Fruit fly (Drosophila melanogaster) whole organism, embryonic: Measurements from ENCODE around the gene CG3634.

Experiments used
- Ada2b ChIP-seq: fragments of 200-800 bp; sonication (Bioruptor generic); IDR thresholded peaks from 2 replicates; pipeline ENCODE4 v1.3.6; 2022; ENCODE audit warnings: missing biosample characterization, missing genetic modification characterization
- Antp ChIP-seq: fragments of 200-800 bp; sonication (Bioruptor generic); optimal IDR thresholded peaks from 3 replicates; lab custom pipeline; 2016; ENCODE audit warnings: missing biosample characterization, missing genetic modification characterization
- Bgb ChIP-seq: fragments of 200-800 bp; sonication (Bioruptor generic); IDR thresholded peaks from 2 replicates; pipeline ENCODE4 v1.3.6; 2022; ENCODE audit warnings: missing biosample characterization, missing genetic modification characterization; ENCODE audit not compliant: partially characterized antibody
- CG11504 ChIP-seq: fragments of 200-800 bp; sonication (Bioruptor generic); optimal IDR thresholded peaks from 3 replicates; lab custom pipeline; 2019; ENCODE audit warnings: missing biosample characterization, mild to moderate bottlenecking, missing genetic modification characterization, moderate library complexity
- CG12236 ChIP-seq: fragments of 200-800 bp; sonication (Bioruptor generic); optimal IDR thresholded peaks from 2 replicates; lab custom pipeline; 2016; ENCODE audit warnings: missing biosample characterization, missing genetic modification characterization
- CG12299 ChIP-seq: fragments of 200-800 bp; sonication (Bioruptor generic); optimal IDR thresholded peaks from 2 replicates; lab custom pipeline; 2018; ENCODE audit warnings: missing biosample characterization, mild to moderate bottlenecking, missing genetic modification characterization
- CG1233 ChIP-seq: fragments of 200-800 bp; sonication (Bioruptor generic); optimal IDR thresholded peaks from 4 replicates; lab custom pipeline; 2018; ENCODE audit warnings: missing biosample characterization, mild to moderate bottlenecking, missing genetic modification characterization
- CG13624 ChIP-seq: fragments of 200-800 bp; sonication (Bioruptor generic); optimal IDR thresholded peaks from 2 replicates; lab custom pipeline; 2016; ENCODE audit warnings: missing biosample characterization, missing genetic modification characterization
- CG15479 ChIP-seq: fragments of 200-800 bp; sonication (Bioruptor generic); optimal IDR thresholded peaks from 3 replicates; lab custom pipeline; 2019; ENCODE audit warnings: missing biosample characterization, mild to moderate bottlenecking, missing genetic modification characterization, moderate library complexity
- CG17385 ChIP-seq: fragments of 200-800 bp; sonication (Bioruptor generic); optimal IDR thresholded peaks from 3 replicates; lab custom pipeline; 2018; ENCODE audit warnings: missing biosample characterization, mild to moderate bottlenecking, missing genetic modification characterization
- CG17568 ChIP-seq: fragments of 200-800 bp; sonication (Bioruptor generic); optimal IDR thresholded peaks from 2 replicates; lab custom pipeline; 2018; ENCODE audit warnings: missing biosample characterization, mild to moderate bottlenecking, missing genetic modification characterization, moderate library complexity
- CG18599 ChIP-seq: fragments of 200-800 bp; sonication (Bioruptor generic); optimal IDR thresholded peaks from 3 replicates; lab custom pipeline; 2017; ENCODE audit warnings: missing biosample characterization, missing genetic modification characterization, mild to moderate bottlenecking, moderate library complexity, missing genetic modification reagents
- CG3065 ChIP-seq: fragments of 200-800 bp; sonication (Bioruptor generic); optimal IDR thresholded peaks from 2 replicates; lab custom pipeline; 2016; ENCODE audit warnings: missing biosample characterization, missing genetic modification characterization
- CG34376 ChIP-seq: fragments of 200-800 bp; sonication (Bioruptor generic); optimal IDR thresholded peaks from 2 replicates; lab custom pipeline; 2018; ENCODE audit warnings: missing biosample characterization, mild to moderate bottlenecking, missing genetic modification characterization
- CG3726 ChIP-seq: fragments of 200-800 bp; sonication (Bioruptor generic); IDR thresholded peaks from 3 replicates; pipeline ENCODE4, ENCODE4 v1.3.6; 2022; ENCODE audit warnings: missing biosample characterization, missing genetic modification characterization
- CG3847 ChIP-seq: fragments of 200-800 bp; sonication (Bioruptor generic); IDR thresholded peaks from 2 replicates; pipeline ENCODE4 v1.3.6; 2022; ENCODE audit warnings: missing biosample characterization, missing genetic modification characterization
- CG5245 ChIP-seq: fragments of 200-800 bp; sonication (Bioruptor generic); optimal IDR thresholded peaks from 3 replicates; lab custom pipeline; 2016; ENCODE audit warnings: missing biosample characterization, missing genetic modification characterization
- CG7271 ChIP-seq: fragments of 200-800 bp; sonication (Bioruptor generic); optimal IDR thresholded peaks from 2 replicates; lab custom pipeline; 2018; ENCODE audit warnings: missing biosample characterization, mild to moderate bottlenecking, missing genetic modification characterization, moderate library complexity
- CG9437 ChIP-seq: fragments of 200-800 bp; sonication (Bioruptor generic); optimal IDR thresholded peaks from 2 replicates; lab custom pipeline; 2018; ENCODE audit warnings: missing biosample characterization, mild to moderate bottlenecking, missing genetic modification characterization
- CG9727 ChIP-seq: fragments of 200-800 bp; sonication (Bioruptor generic); optimal IDR thresholded peaks from 3 replicates; lab custom pipeline; 2017; ENCODE audit warnings: missing biosample characterization, mild to moderate bottlenecking, missing genetic modification characterization
- CG9932 ChIP-seq: fragments of 200-800 bp; sonication (Bioruptor generic); IDR thresholded peaks from 2 replicates; pipeline ENCODE4 v1.3.6; 2022; ENCODE audit warnings: missing biosample characterization, missing genetic modification characterization
- Dip2 ChIP-seq: fragments of 200-800 bp; sonication (Bioruptor generic); IDR thresholded peaks from 2 replicates; pipeline ENCODE4 v1.3.6; 2022; ENCODE audit warnings: missing biosample characterization, missing genetic modification characterization
- GATAe ChIP-seq: fragments of 200-800 bp; sonication (Bioruptor generic); conservative IDR thresholded peaks from 2 replicates; pipeline ENCODE4 v1.3.6; 2022; ENCODE audit warnings: missing biosample characterization, missing genetic modification characterization
- Hey ChIP-seq: fragments of 200-800 bp; sonication (Bioruptor generic); optimal IDR thresholded peaks from 3 replicates; lab custom pipeline; 2018; ENCODE audit warnings: missing biosample characterization, mild to moderate bottlenecking, missing genetic modification characterization
- Hmx ChIP-seq: fragments of 200-800 bp; sonication (Bioruptor generic); optimal IDR thresholded peaks from 2 replicates; lab custom pipeline; 2016; ENCODE audit warnings: missing biosample characterization, missing genetic modification characterization
- Kr ChIP-seq: fragments of 200-800 bp; sonication (Bioruptor generic); optimal IDR thresholded peaks from 2 replicates; lab custom pipeline; 2017; ENCODE audit warnings: missing biosample characterization, mild to moderate bottlenecking, missing genetic modification characterization
- Mad ChIP-seq: fragments of 200-800 bp; sonication (Bioruptor generic); optimal IDR thresholded peaks from 2 replicates; lab custom pipeline; 2016; ENCODE audit warnings: missing biosample characterization, missing genetic modification characterization
- Max ChIP-seq: fragments of 200-800 bp; sonication (Bioruptor generic); optimal IDR thresholded peaks from 2 replicates; lab custom pipeline; 2016; ENCODE audit warnings: missing biosample characterization, mild to moderate bottlenecking, missing genetic modification characterization
- NK7.1 ChIP-seq: fragments of 200-800 bp; sonication (Bioruptor generic); optimal IDR thresholded peaks from 3 replicates; lab custom pipeline; 2016; ENCODE audit warnings: missing biosample characterization, missing genetic modification characterization
- Nf-YB ChIP-seq: fragments of 200-800 bp; sonication (Bioruptor generic); optimal IDR thresholded peaks from 3 replicates; lab custom pipeline; 2019; ENCODE audit warnings: missing biosample characterization, mild to moderate bottlenecking, missing genetic modification characterization, moderate library complexity
- Oli ChIP-seq: fragments of 200-800 bp; sonication (Bioruptor generic); optimal IDR thresholded peaks from 2 replicates; lab custom pipeline; 2018; ENCODE audit warnings: missing biosample characterization, mild to moderate bottlenecking, missing genetic modification characterization, moderate library complexity
- Vsx1 ChIP-seq: fragments of 200-800 bp; sonication (Bioruptor generic); optimal IDR thresholded peaks from 2 replicates; lab custom pipeline; 2017; ENCODE audit warnings: missing biosample characterization, mild to moderate bottlenecking, missing genetic modification characterization, missing genetic modification reagents
- abd-A ChIP-seq: fragments of 200-800 bp; sonication (Bioruptor generic); optimal IDR thresholded peaks from 3 replicates; lab custom pipeline; 2019; ENCODE audit warnings: missing biosample characterization, mild to moderate bottlenecking, missing genetic modification characterization, moderate library complexity
- aop ChIP-seq: fragments of 200-800 bp; sonication (Bioruptor generic); IDR thresholded peaks from 2 replicates; pipeline ENCODE4 v1.3.6; 2022; ENCODE audit warnings: missing biosample characterization, missing genetic modification characterization
- az2 ChIP-seq: fragments of 200-800 bp; sonication (Bioruptor generic); optimal IDR thresholded peaks from 3 replicates; lab custom pipeline; 2016; ENCODE audit warnings: missing biosample characterization, missing genetic modification characterization
- br ChIP-seq: fragments of >200 bp; optimal IDR thresholded peaks from 2 replicates; lab custom pipeline; 2017
- bsh ChIP-seq, 2 experiments: fragments of 200-800 bp; sonication (Bioruptor generic); optimal IDR thresholded peaks; 2 replicates each; lab custom pipeline; 2017 to 2018; ENCODE audit warnings: mild to moderate bottlenecking in 2 of 2, missing biosample characterization in 2 of 2, missing genetic modification characterization in 2 of 2, moderate library complexity in 1 of 2
- cato ChIP-seq: fragments of 200-800 bp; sonication (Bioruptor generic); optimal IDR thresholded peaks from 2 replicates; lab custom pipeline; 2016; ENCODE audit warnings: missing biosample characterization, missing genetic modification characterization, borderline replicate concordance
- ems ChIP-seq: fragments of 200-800 bp; sonication (Bioruptor generic); optimal IDR thresholded peaks from 3 replicates; lab custom pipeline; 2016; ENCODE audit warnings: missing biosample characterization, missing genetic modification characterization
- gce ChIP-seq: fragments of 200-800 bp; sonication (Bioruptor generic); IDR thresholded peaks from 3 replicates; pipeline ENCODE4 v1.3.6; 2022; ENCODE audit warnings: missing biosample characterization, missing genetic modification characterization
- gfzf ChIP-seq: fragments of 200-800 bp; sonication (Bioruptor generic); optimal IDR thresholded peaks from 2 replicates; lab custom pipeline; 2016; ENCODE audit warnings: missing biosample characterization, mild to moderate bottlenecking, missing genetic modification characterization, moderate library complexity
- insv ChIP-seq, 2 experiments: fragments of 200-800 bp; sonication (Bioruptor generic); optimal IDR thresholded peaks; 3 replicates each; lab custom pipeline; 2016 to 2018; ENCODE audit warnings: missing biosample characterization in 2 of 2, missing genetic modification characterization in 2 of 2
- kah ChIP-seq: fragments of 200-800 bp; sonication (Bioruptor generic); optimal IDR thresholded peaks from 2 replicates; lab custom pipeline; 2018; ENCODE audit warnings: missing biosample characterization, mild to moderate bottlenecking, missing genetic modification characterization
- luna ChIP-seq: fragments of 200-800 bp; sonication (Bioruptor generic); optimal IDR thresholded peaks from 2 replicates; lab custom pipeline; 2016; ENCODE audit warnings: missing biosample characterization, missing genetic modification characterization
- mld ChIP-seq: fragments of 200-800 bp; sonication (Bioruptor generic); IDR thresholded peaks from 3 replicates; pipeline ENCODE4 v1.3.6; 2022; ENCODE audit warnings: missing biosample characterization, missing genetic modification characterization; ENCODE audit not compliant: partially characterized antibody
- schlank ChIP-seq: fragments of 200-800 bp; sonication (Bioruptor generic); optimal IDR thresholded peaks from 2 replicates; lab custom pipeline; 2018; ENCODE audit warnings: missing biosample characterization, mild to moderate bottlenecking, missing genetic modification characterization
- sqz ChIP-seq: fragments of 200-800 bp; sonication (Bioruptor generic); optimal IDR thresholded peaks from 3 replicates; lab custom pipeline; 2018; ENCODE audit warnings: missing biosample characterization, mild to moderate bottlenecking, missing genetic modification characterization
- ttk ChIP-seq: fragments of 200-800 bp; sonication (Bioruptor generic); IDR thresholded peaks from 2 replicates; pipeline ENCODE4 v2.1.2; 2022; ENCODE audit warnings: missing biosample characterization, missing genetic modification characterization
- vnd ChIP-seq: fragments of 200-800 bp; sonication (Bioruptor generic); IDR thresholded peaks from 3 replicates; pipeline ENCODE4 v1.3.6; 2022; ENCODE audit warnings: missing biosample characterization, missing genetic modification characterization; ENCODE audit not compliant: partially characterized antibody
- wdn ChIP-seq: fragments of 200-800 bp; sonication (Bioruptor generic); IDR thresholded peaks from 2 replicates; pipeline ENCODE4 v1.3.6; 2022; ENCODE audit warnings: missing biosample characterization, missing genetic modification characterization

Gene CG3634

DNA sequence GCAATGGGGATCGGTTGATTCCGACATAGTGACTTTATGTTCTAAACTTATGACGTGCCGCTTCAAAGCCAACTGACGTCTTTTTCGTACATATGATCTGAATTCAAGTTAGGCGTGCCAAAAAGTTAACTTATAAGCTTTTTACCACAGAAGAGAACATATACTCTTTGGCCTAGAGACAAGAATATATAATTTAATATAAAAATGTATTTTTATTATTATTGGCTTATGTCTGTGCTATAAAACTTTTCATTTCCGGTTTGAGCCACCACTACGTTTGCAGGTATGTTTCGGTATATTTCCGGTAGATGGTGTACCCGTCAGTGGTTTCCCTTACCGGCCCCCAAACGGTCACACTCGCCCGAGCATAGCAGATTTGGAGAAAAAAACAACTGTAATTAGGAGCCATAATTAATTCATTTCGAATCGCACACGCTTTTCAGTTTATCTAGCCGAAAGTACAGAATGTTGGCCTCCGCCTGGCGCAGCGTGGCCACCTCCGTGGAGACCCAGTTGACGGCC, 10.7 kb downstream of the CG3634 start, which contains the start of the genes CG3698 and tzn (continued):
- TF ChIP-seq bsh (GFP tag; optimal IDR thresholded peaks at IDR 0.05; lab: Kevin White, UChicago) (peak in 1 of 2 experiments; percentile 89), CG1233 (GFP tag; lab: Kevin White, UChicago) (peak; percentile 97), abd-A (no peak), Hey (tag; lab: Kevin White, UChicago) (peak; percentile 84), CG11504 (tag; lab: Kevin White, UChicago) (no peak), Max (peak; percentile 86), gfzf (GFP tag; lab: Kevin White, UChicago) (peak; percentile 85), CG3847 (peak; percentile 93), CG17385 (GFP tag; lab: Kevin White, UChicago) (peak; percentile 89), sqz (GFP tag; lab: Kevin White, UChicago) (no peak), CG12299 (tag; lab: Kevin White, UChicago) (peak; percentile 73), gce (GFP tag; lab: Robert Waterston, UW) (peak; percentile 93), vnd (GFP tag; lab: Robert Waterston, UW) (no peak), NK7.1 (GFP tag; lab: Kevin White, UChicago) (peak; percentile 72), az2 (peak; percentile 88), Mad (GFP tag; lab: Kevin White, UChicago) (peak; percentile 92), CG13624 (GFP tag; lab: Kevin White, UChicago) (peak; percentile 84), Vsx1 (GFP tag; lab: Kevin White, UChicago) (no peak), cato (GFP tag; lab: Kevin White, UChicago) (peak; percentile 91), Nf-YB (GFP tag; lab: Kevin White, UChicago) (peak; percentile 77), mld (no peak), CG7271 (tag; lab: Kevin White, UChicago) (peak; percentile 98), aop (0 out of 2 replicates have a peak, but pooled peaks have one; percentile 48), CG15479 (GFP tag; lab: Kevin White, UChicago) (peak; percentile 12), luna (GFP tag; lab: Kevin White, UChicago) (peak; percentile 43), Kr (GFP tag; lab: Kevin White, UChicago) (peak; percentile 81), GATAe (GFP tag; lab: Robert Waterston, UW) (peak; percentile 87), schlank (tag; lab: Kevin White, UChicago) (peak; percentile 92), CG3065 (GFP tag; lab: Kevin White, UChicago) (peak; percentile 90), CG18599 (GFP tag; lab: Kevin White, UChicago) (peak; percentile 93), CG34376 (GFP tag; lab: Kevin White, UChicago) (peak; percentile 93), Antp (peak; percentile 69), kah (GFP tag; lab: Kevin White, UChicago) (peak; percentile 74), Hmx (no peak), ems (GFP tag; lab: Kevin White, UChicago) (peak; percentile 82), ttk (GFP tag; lab: Robert Waterston, UW) (peak; percentile 94), CG5245 (GFP tag; lab: Kevin White, UChicago) (peak; percentile 88), Ada2b (GFP tag; lab: Robert Waterston, UW) (peak; percentile 82), CG9932 (GFP tag; lab: Robert Waterston, UW) (peak; percentile 86; the same call in 1 of the 2 replicates), br (lab: Kevin White, UChicago) (no peak), wdn (GFP tag; lab: Robert Waterston, UW) (peak; percentile 87), Dip2 (no peak), CG17568 (GFP tag; lab: Kevin White, UChicago) (no peak), CG9727 (GFP tag; lab: Kevin White, UChicago) (peak; percentile 97), Oli (peak; percentile 86), CG12236 (GFP tag; lab: Kevin White, UChicago) (peak; percentile 79), CG9437 (GFP tag; lab: Kevin White, UChicago) (peak; percentile 84), CG3726 (GFP tag; lab: Robert Waterston, UW) (peak; percentile 89), Bgb (GFP tag; lab: Robert Waterston, UW) (no peak), insv (GFP tag; optimal IDR thresholded peaks at IDR 0.05; lab: Kevin White, UChicago) (peak in 1 of 2 experiments; percentile 81)
